Fruit fly (Drosophila melanogaster) whole organism, embryonic: ENCODE data around the gene cort.
A peak's percentile ranks its signal among the peaks of the same experiment; 100 is the strongest.

Experiments used
- CG4282 ChIP-seq: fragments of 200-800 bp; sonication (Bioruptor generic); optimal IDR thresholded peaks from 2 replicates; lab custom pipeline; 2016; ENCODE audit warnings: missing biosample characterization, missing genetic modification characterization
- CG7928 ChIP-seq: fragments of 200-800 bp; sonication (Bioruptor generic); optimal IDR thresholded peaks from 2 replicates; lab custom pipeline; 2017; ENCODE audit warnings: missing biosample characterization, mild to moderate bottlenecking, missing genetic modification characterization
- Med ChIP-seq: fragments of 200-800 bp; sonication (Bioruptor generic); peaks from one replicate; lab custom pipeline; 2016; ENCODE audit warnings: missing biosample characterization, missing genetic modification characterization, mild to moderate bottlenecking, inconsistent platforms, moderate library complexity
- Xbp1 ChIP-seq: fragments of 200-800 bp; sonication (Bioruptor generic); optimal IDR thresholded peaks from 3 replicates; lab custom pipeline; 2016; ENCODE audit warnings: missing biosample characterization, mild to moderate bottlenecking, missing genetic modification characterization
- dmrt11E ChIP-seq: fragments of 200-800 bp; sonication (Bioruptor generic); optimal IDR thresholded peaks from 3 replicates; lab custom pipeline; 2018; ENCODE audit warnings: missing biosample characterization, mild to moderate bottlenecking, missing genetic modification characterization, moderate library complexity
- her ChIP-seq: fragments of 200-800 bp; sonication (Bioruptor generic); optimal IDR thresholded peaks from 2 replicates; lab custom pipeline; 2016; ENCODE audit warnings: missing biosample characterization, missing genetic modification characterization
- sc ChIP-seq, 3 experiments: fragments of >200 bp in 2 of 3; fragments of 200-800 bp in 1 of 3; sonication (Bioruptor generic) in 1 of 3; optimal IDR thresholded peaks; 2 replicates in 2 of 3; 3 replicates in 1 of 3; lab custom pipeline; 2017; ENCODE audit warnings: mild to moderate bottlenecking in 1 of 3, missing biosample characterization in 1 of 3, missing genetic modification characterization in 1 of 3, missing genetic modification reagents in 1 of 3

dm6 chr2L:6648163-6648628, 28.2 kb downstream of the cort start:
- no peak for TF ChIP-seq sc (optimal IDR thresholded peaks at IDR 0.05; lab: Kevin White, UChicago)
- peak; percentile 88 for TF ChIP-seq sc (GFP tag; optimal IDR thresholded peaks at IDR 0.05; lab: Kevin White, UChicago)
- peak; percentile 1 for TF ChIP-seq CG4282
- TF ChIP-seq her: peak; percentile 81
- TF ChIP-seq Xbp1: peak; percentile 96
- peak; percentile 77 for TF ChIP-seq CG7928 (GFP tag; lab: Kevin White, UChicago)
- peak; percentile 99 for TF ChIP-seq Med
- peak; percentile 93 for TF ChIP-seq dmrt11E (tag; lab: Kevin White, UChicago)
